Fruit fly (Drosophila melanogaster) whole organism, embryonic: Measurements from ENCODE around the gene Mtr3.

Experiments
- Antp ChIP-seq: fragments of 200-800 bp; sonication (Bioruptor generic); optimal IDR thresholded peaks from 3 replicates; lab custom pipeline; 2016; ENCODE audit warnings: missing biosample characterization, missing genetic modification characterization
- Bgb ChIP-seq: fragments of 200-800 bp; sonication (Bioruptor generic); IDR thresholded peaks from 2 replicates; pipeline ENCODE4 v1.3.6; 2022; ENCODE audit warnings: missing biosample characterization, missing genetic modification characterization; ENCODE audit not compliant: partially characterized antibody
- BtbVII ChIP-seq: fragments of 200-800 bp; sonication (Bioruptor generic); optimal IDR thresholded peaks from 3 replicates; lab custom pipeline; 2017; ENCODE audit warnings: missing biosample characterization, mild to moderate bottlenecking, missing genetic modification characterization
- CG1024 ChIP-seq: fragments of 200-800 bp; sonication (Bioruptor generic); IDR thresholded peaks from 2 replicates; pipeline ENCODE4 v1.3.6; 2022; ENCODE audit warnings: missing biosample characterization, missing genetic modification characterization
- CG1233 ChIP-seq: fragments of 200-800 bp; sonication (Bioruptor generic); optimal IDR thresholded peaks from 4 replicates; lab custom pipeline; 2018; ENCODE audit warnings: missing biosample characterization, mild to moderate bottlenecking, missing genetic modification characterization
- CG15514 ChIP-seq: fragments of 200-800 bp; sonication (Bioruptor generic); optimal IDR thresholded peaks from 3 replicates; lab custom pipeline; 2017; ENCODE audit warnings: missing biosample characterization, missing genetic modification characterization, mild to moderate bottlenecking, moderate library complexity, missing genetic modification reagents
- CG17912 ChIP-seq: fragments of 200-800 bp; sonication (Bioruptor generic); optimal IDR thresholded peaks from 2 replicates; lab custom pipeline; 2018; ENCODE audit warnings: missing biosample characterization, mild to moderate bottlenecking, missing genetic modification characterization
- CG2712 ChIP-seq: fragments of 200-800 bp; optimal IDR thresholded peaks from 3 replicates; lab custom pipeline; 2019; ENCODE audit warnings: missing biosample characterization, mild to moderate bottlenecking, missing genetic modification characterization, moderate library complexity
- CG30020 ChIP-seq: fragments of 200-800 bp; optimal IDR thresholded peaks from 2 replicates; lab custom pipeline; 2019; ENCODE audit warnings: missing biosample characterization, mild to moderate bottlenecking, missing genetic modification characterization, moderate library complexity
- CG34224 ChIP-seq: fragments of 200-800 bp; sonication (Bioruptor generic); IDR thresholded peaks from 3 replicates; pipeline ENCODE4 v1.3.6; 2022; ENCODE audit warnings: missing biosample characterization, missing genetic modification characterization; ENCODE audit not compliant: partially characterized antibody
- CG4360 ChIP-seq: fragments of 200-800 bp; sonication (Bioruptor generic); IDR thresholded peaks from 2 replicates; pipeline ENCODE4 v1.3.6; 2022; ENCODE audit warnings: missing biosample characterization, missing genetic modification characterization
- CG7928 ChIP-seq: fragments of 200-800 bp; sonication (Bioruptor generic); optimal IDR thresholded peaks from 2 replicates; lab custom pipeline; 2017; ENCODE audit warnings: missing biosample characterization, mild to moderate bottlenecking, missing genetic modification characterization
- CG8765 ChIP-seq: fragments of 200-800 bp; sonication (Bioruptor generic); IDR thresholded peaks from 2 replicates; pipeline ENCODE4 v1.3.6; 2022; ENCODE audit warnings: missing biosample characterization, missing genetic modification characterization
- CG8924 ChIP-seq: fragments of 200-800 bp; optimal IDR thresholded peaks from 3 replicates; lab custom pipeline; 2019; ENCODE audit warnings: missing biosample characterization, mild to moderate bottlenecking, missing genetic modification characterization, moderate library complexity
- CHES-1-like ChIP-seq: fragments of 200-800 bp; sonication (Bioruptor generic); optimal IDR thresholded peaks from 2 replicates; lab custom pipeline; 2016; ENCODE audit warnings: missing biosample characterization, missing genetic modification characterization
- CrebB ChIP-seq: fragments of 200-800 bp; sonication (Bioruptor generic); optimal IDR thresholded peaks from 3 replicates; lab custom pipeline; 2018; ENCODE audit warnings: missing biosample characterization, mild to moderate bottlenecking, missing genetic modification characterization
- Dad ChIP-seq: fragments of 200-800 bp; sonication (Bioruptor generic); optimal IDR thresholded peaks from 3 replicates; lab custom pipeline; 2016; ENCODE audit warnings: missing biosample characterization, missing genetic modification characterization
- Dbx ChIP-seq: fragments of 200-800 bp; sonication (Bioruptor generic); IDR thresholded peaks from 3 replicates; pipeline ENCODE4 v1.3.6; 2022; ENCODE audit warnings: missing biosample characterization, missing genetic modification characterization
- Dfd ChIP-seq, 2 experiments: fragments of >200 bp; optimal IDR thresholded peaks; 2 replicates each; lab custom pipeline; 2017; ENCODE audit warnings: missing biosample characterization in 2 of 2, missing genetic modification characterization in 2 of 2
- Doc2 ChIP-seq: fragments of 200-800 bp; sonication (Bioruptor generic); IDR thresholded peaks from 2 replicates; pipeline ENCODE4 v1.3.6; 2022; ENCODE audit warnings: missing biosample characterization, missing genetic modification characterization
- Elba2 ChIP-seq: fragments of 200-800 bp; sonication (Bioruptor generic); optimal IDR thresholded peaks from 3 replicates; lab custom pipeline; 2016; ENCODE audit warnings: missing biosample characterization, missing genetic modification characterization
- H15 ChIP-seq: fragments of 200-800 bp; sonication (Bioruptor generic); IDR thresholded peaks from 3 replicates; pipeline ENCODE4 v1.3.6; 2022; ENCODE audit warnings: missing biosample characterization, missing genetic modification characterization
- Med ChIP-seq: fragments of 200-800 bp; sonication (Bioruptor generic); peaks from one replicate; lab custom pipeline; 2016; ENCODE audit warnings: missing biosample characterization, missing genetic modification characterization, mild to moderate bottlenecking, inconsistent platforms, moderate library complexity
- Meics ChIP-seq: fragments of 200-800 bp; sonication (Bioruptor generic); optimal IDR thresholded peaks from 2 replicates; lab custom pipeline; 2017; ENCODE audit warnings: missing biosample characterization, mild to moderate bottlenecking, missing genetic modification characterization
- NFAT ChIP-seq: fragments of 200-800 bp; sonication (Bioruptor generic); IDR thresholded peaks from 2 replicates; pipeline ENCODE4 v1.3.6; 2022; ENCODE audit warnings: missing biosample characterization, missing genetic modification characterization
- Nf-YB ChIP-seq: fragments of 200-800 bp; sonication (Bioruptor generic); optimal IDR thresholded peaks from 3 replicates; lab custom pipeline; 2019; ENCODE audit warnings: missing biosample characterization, mild to moderate bottlenecking, missing genetic modification characterization, moderate library complexity
- Oaz ChIP-seq: fragments of 200-800 bp; sonication (Bioruptor generic); IDR thresholded peaks from 2 replicates; pipeline ENCODE4 v1.3.6; 2022; ENCODE audit warnings: missing biosample characterization, missing genetic modification characterization
- PHDP ChIP-seq: fragments of 200-800 bp; sonication (Bioruptor generic); optimal IDR thresholded peaks from 3 replicates; lab custom pipeline; 2018; ENCODE audit warnings: missing biosample characterization, mild to moderate bottlenecking, missing genetic modification characterization, moderate library complexity
- Side ChIP-seq: fragments of 200-800 bp; sonication (Bioruptor generic); optimal IDR thresholded peaks from 2 replicates; lab custom pipeline; 2016; ENCODE audit warnings: missing biosample characterization, missing genetic modification characterization
- Sry-δ ChIP-seq: fragments of 200-800 bp; sonication (Bioruptor generic); optimal IDR thresholded peaks from 2 replicates; lab custom pipeline; 2016; ENCODE audit warnings: missing biosample characterization, missing genetic modification characterization
- TFAM ChIP-seq: fragments of 200-800 bp; sonication (Bioruptor generic); optimal IDR thresholded peaks from 2 replicates; lab custom pipeline; 2017; ENCODE audit warnings: missing biosample characterization, missing genetic modification characterization, inconsistent platforms
- ara ChIP-seq: fragments of 200-800 bp; sonication (Bioruptor generic); IDR thresholded peaks from 2 replicates; pipeline ENCODE4 v1.3.6; 2022; ENCODE audit warnings: missing biosample characterization, missing genetic modification characterization
- cad ChIP-seq: fragments of >200 bp; optimal IDR thresholded peaks from 2 replicates; lab custom pipeline; 2017; ENCODE audit warnings: missing biosample characterization, missing genetic modification characterization
- da ChIP-seq: fragments of 200-800 bp; sonication (Bioruptor generic); optimal IDR thresholded peaks from 2 replicates; lab custom pipeline; 2016; ENCODE audit warnings: missing biosample characterization, missing genetic modification characterization
- dan ChIP-seq: fragments of 200-800 bp; sonication (Bioruptor generic); IDR thresholded peaks from 2 replicates; pipeline ENCODE4 v1.3.6; 2022; ENCODE audit warnings: missing biosample characterization, missing genetic modification characterization
- exex ChIP-seq: fragments of 200-800 bp; sonication (Bioruptor generic); optimal IDR thresholded peaks from 4 replicates; lab custom pipeline; 2018; ENCODE audit warnings: missing biosample characterization, mild to moderate bottlenecking, missing genetic modification characterization, moderate library complexity
- fd3F ChIP-seq: fragments of 200-800 bp; sonication (Bioruptor generic); optimal IDR thresholded peaks from 2 replicates; lab custom pipeline; 2018; ENCODE audit warnings: missing biosample characterization, mild to moderate bottlenecking, missing genetic modification characterization, moderate library complexity
- gcm ChIP-seq: fragments of 200-800 bp; sonication (Bioruptor generic); optimal IDR thresholded peaks from 2 replicates; lab custom pipeline; 2019; ENCODE audit warnings: missing biosample characterization, mild to moderate bottlenecking, missing genetic modification characterization, moderate library complexity
- hbn ChIP-seq: fragments of 200-800 bp; sonication (Bioruptor generic); IDR thresholded peaks from 2 replicates; pipeline ENCODE4 v1.3.6; 2022; ENCODE audit warnings: missing biosample characterization, missing genetic modification characterization; ENCODE audit not compliant: partially characterized antibody
- insv ChIP-seq, 2 experiments: fragments of 200-800 bp; sonication (Bioruptor generic); optimal IDR thresholded peaks; 3 replicates each; lab custom pipeline; 2016 to 2018; ENCODE audit warnings: missing biosample characterization in 2 of 2, missing genetic modification characterization in 2 of 2
- lab ChIP-seq: fragments of 200-800 bp; sonication (Bioruptor generic); optimal IDR thresholded peaks from 3 replicates; lab custom pipeline; 2017; ENCODE audit warnings: missing biosample characterization, missing genetic modification characterization, mild to moderate bottlenecking, moderate library complexity, missing genetic modification reagents
- maf-S ChIP-seq: fragments of 200-800 bp; sonication (Bioruptor generic); optimal IDR thresholded peaks from 2 replicates; lab custom pipeline; 2016; ENCODE audit warnings: missing biosample characterization, missing genetic modification characterization
- nerfin-2 ChIP-seq: fragments of 200-800 bp; sonication (Bioruptor generic); IDR thresholded peaks from 2 replicates; pipeline ENCODE4 v1.3.6; 2022; ENCODE audit warnings: missing biosample characterization, missing genetic modification characterization; ENCODE audit not compliant: partially characterized antibody
- nmo ChIP-seq: fragments of 200-800 bp; sonication (Bioruptor generic); optimal IDR thresholded peaks from 2 replicates; lab custom pipeline; 2018; ENCODE audit warnings: missing biosample characterization, mild to moderate bottlenecking, missing genetic modification characterization, moderate library complexity
- scrt ChIP-seq: fragments of 200-800 bp; sonication (Bioruptor generic); optimal IDR thresholded peaks from 2 replicates; lab custom pipeline; 2018; ENCODE audit warnings: missing biosample characterization, mild to moderate bottlenecking, missing genetic modification characterization, moderate library complexity
- sisA ChIP-seq: fragments of 200-800 bp; sonication (Bioruptor generic); IDR thresholded peaks from 2 replicates; pipeline ENCODE4 v1.3.6; 2022; ENCODE audit warnings: missing biosample characterization, missing genetic modification characterization
- sr ChIP-seq: fragments of 200-800 bp; sonication (Bioruptor generic); IDR thresholded peaks from 3 replicates; pipeline ENCODE4 v1.3.6; 2022; ENCODE audit warnings: missing biosample characterization, missing genetic modification characterization
- stc ChIP-seq: fragments of 200-800 bp; sonication (Bioruptor generic); IDR thresholded peaks from 2 replicates; pipeline ENCODE4 v1.3.6; 2022; ENCODE audit warnings: missing biosample characterization, missing genetic modification characterization
- tx ChIP-seq: fragments of 200-800 bp; sonication (Bioruptor generic); optimal IDR thresholded peaks from 2 replicates; lab custom pipeline; 2016; ENCODE audit warnings: missing biosample characterization, missing genetic modification characterization

Gene Mtr3

DNA sequence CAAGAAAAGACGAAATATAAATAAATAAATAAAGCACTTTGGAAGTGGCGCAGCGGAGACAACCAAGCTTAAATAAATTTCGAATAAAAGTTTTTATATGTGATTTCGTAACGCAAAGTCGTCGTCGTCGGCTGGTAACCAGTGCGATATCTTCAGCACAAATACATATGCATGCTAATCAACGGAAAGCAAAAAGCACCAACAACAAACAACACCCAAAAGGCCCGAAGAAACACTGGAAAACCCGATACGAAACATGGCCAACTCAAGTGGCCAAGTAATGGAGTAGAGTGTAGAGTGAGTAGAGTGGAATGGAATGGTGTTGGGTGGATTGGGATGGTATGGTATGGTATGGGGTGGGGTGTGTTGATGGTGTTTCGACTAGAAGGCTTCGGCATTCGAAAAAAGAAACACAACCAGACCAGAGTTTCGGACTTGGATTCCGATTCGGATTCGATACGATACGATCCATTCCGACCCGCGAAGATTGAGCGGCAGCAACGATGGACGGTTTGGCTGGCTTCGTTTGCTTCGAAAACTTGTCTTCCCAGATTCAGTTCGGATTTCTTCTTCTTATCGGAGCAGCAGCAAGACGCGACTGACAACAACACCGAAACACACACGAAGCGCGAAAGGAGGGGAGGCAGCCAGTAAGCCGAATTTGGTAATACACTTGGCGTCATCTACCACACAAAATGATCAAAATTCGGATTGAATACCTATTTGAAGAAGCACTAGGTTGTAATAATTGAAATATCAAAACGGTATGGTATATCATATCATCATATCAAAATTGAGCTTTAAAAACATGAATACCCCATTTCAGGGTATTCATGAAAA is 10.7 kb downstream of the Mtr3 start (continued):
- peak; percentile 17 to 36 for TF ChIP-seq insv (GFP tag; optimal IDR thresholded peaks at IDR 0.05; lab: Kevin White, UChicago)
- no peak for TF ChIP-seq cad
- TF ChIP-seq stc (GFP tag; lab: Robert Waterston, UW), result peak; percentile 90
- TF ChIP-seq scrt (GFP tag; lab: Kevin White, UChicago), result peak; percentile 91
- TF ChIP-seq gcm (GFP tag; lab: Kevin White, UChicago), result peak; percentile 89
- peak; percentile 46 for TF ChIP-seq exex (tag; lab: Kevin White, UChicago)
- TF ChIP-seq CG17912, result peak; percentile 53
- TF ChIP-seq CG8765 (GFP tag; lab: Robert Waterston, UW), result no peak
- TF ChIP-seq PHDP (tag; lab: Kevin White, UChicago), result peak; percentile 95
- TF ChIP-seq Bgb (GFP tag; lab: Robert Waterston, UW), result no peak
- TF ChIP-seq CG15514, result peak; percentile 90
- peak; percentile 65 for TF ChIP-seq TFAM (GFP tag; lab: Kevin White, UChicago)
- TF ChIP-seq Dbx, result peak; percentile 91
- TF ChIP-seq CG30020 (tag; lab: Kevin White, UChicago), result peak; percentile 64
- peak; percentile 94 for TF ChIP-seq nmo
- peak; percentile 85 for TF ChIP-seq BtbVII (GFP tag; lab: Kevin White, UChicago)
- peak; percentile 96 for TF ChIP-seq maf-S (GFP tag; lab: Kevin White, UChicago)
- TF ChIP-seq CG7928 (GFP tag; lab: Kevin White, UChicago), result peak; percentile 77
- TF ChIP-seq da (GFP tag; lab: Kevin White, UChicago), result peak; percentile 87
- TF ChIP-seq Oaz (GFP tag; lab: Robert Waterston, UW), result peak; percentile 89
- TF ChIP-seq H15, result peak; percentile 80
- TF ChIP-seq Dfd (GFP tag; optimal IDR thresholded peaks at IDR 0.05; lab: Kevin White, UChicago), result no peak
- TF ChIP-seq CG1024 (GFP tag; lab: Robert Waterston, UW), result peak; percentile 54; the same call in 1 of the 2 replicates
- peak; percentile 90 for TF ChIP-seq sisA (GFP tag; lab: Robert Waterston, UW)
- TF ChIP-seq ara, result peak; percentile 89
- TF ChIP-seq nerfin-2 (GFP tag; lab: Robert Waterston, UW), result no peak
- TF ChIP-seq Nf-YB (GFP tag; lab: Kevin White, UChicago), result peak; percentile 79
- TF ChIP-seq CrebB (tag; lab: Kevin White, UChicago), result peak; percentile 95
- TF ChIP-seq fd3F (GFP tag; lab: Kevin White, UChicago), result peak; percentile 95
- TF ChIP-seq NFAT (GFP tag; lab: Robert Waterston, UW), result peak; percentile 92
- TF ChIP-seq Meics (GFP tag; lab: Kevin White, UChicago), result peak; percentile 92
- TF ChIP-seq lab (GFP tag; lab: Kevin White, UChicago), result peak; percentile 97
- TF ChIP-seq CG34224, result no peak
- peak; percentile 99 for TF ChIP-seq Med (GFP tag; lab: Kevin White, UChicago)
- peak; percentile 97 for TF ChIP-seq Side (GFP tag; lab: Kevin White, UChicago)
- peak; percentile 86 for TF ChIP-seq Dad
- peak; percentile 63 for TF ChIP-seq Sry-δ (GFP tag; lab: Kevin White, UChicago)
- peak; percentile 96 for TF ChIP-seq tx (GFP tag; lab: Kevin White, UChicago)
- peak; percentile 90 for TF ChIP-seq CG2712 (tag; lab: Kevin White, UChicago)
- peak; percentile 41 for TF ChIP-seq CG4360
- TF ChIP-seq Antp (GFP tag; lab: Kevin White, UChicago), result peak; percentile 98
- peak; percentile 13 for TF ChIP-seq Elba2 (GFP tag; lab: Kevin White, UChicago)
- peak; percentile 82; the same call in 2 of the 3 replicates for TF ChIP-seq sr (GFP tag; lab: Robert Waterston, UW)
- TF ChIP-seq CHES-1-like (GFP tag; lab: Kevin White, UChicago), result peak; percentile 97
- peak; percentile 91 for TF ChIP-seq CG1233 (GFP tag; lab: Kevin White, UChicago)
- peak; percentile 95 for TF ChIP-seq CG8924 (tag; lab: Kevin White, UChicago)
- TF ChIP-seq hbn, result no peak
- no peak for TF ChIP-seq Doc2
- TF ChIP-seq dan, result no peak
